Worm (Caenorhabditis elegans): ENCODE measurements around the gene srx-97.

ce11 chrII:3647111-3647510, 22.1 kb downstream of the srx-97 start, which contains the start of gene fbxb-33:
- no peak for TF ChIP-seq mdl-1 (tag; optimal IDR thresholded peaks at IDR 0.05)
- no peak for TF ChIP-seq sptf-1 (tag; optimal IDR thresholded peaks at IDR 0.05)
- TF ChIP-seq nhr-77 (tag; optimal IDR thresholded peaks at IDR 0.05) = no peak
- TF ChIP-seq ama-1 (optimal IDR thresholded peaks at IDR 0.05) = no peak
- no peak for TF ChIP-seq lin-13 (GFP tag; optimal IDR thresholded peaks at IDR 0.05)
- no peak for TF ChIP-seq egl-27 (tag; optimal IDR thresholded peaks at IDR 0.05)
- no peak for TF ChIP-seq ceh-90 (tag; optimal IDR thresholded peaks at IDR 0.05)
- TF ChIP-seq pag-3 (tag; optimal IDR thresholded peaks at IDR 0.05; ENCODE audit: borderline replicate concordance, insufficient read depth) = no peak
